Worm (Caenorhabditis elegans) whole organism, L3 larva: Measurements from ENCODE around the gene cutl-12.

ENCODE experiments used
- ZK546.5 ChIP-seq: sonication (generic microtip); optimal IDR thresholded peaks from 2 replicates; lab custom pipeline; 2017; ENCODE audit warnings: missing biosample characterization, missing genetic modification characterization
- lin-39 ChIP-seq: fragments of 150-350 bp; optimal IDR thresholded peaks from 2 replicates; lab custom pipeline; 2018; ENCODE audit warnings: missing biosample characterization, missing genetic modification reagents, missing genetic modification characterization
- mml-1 ChIP-seq: fragments of 150-350 bp; sonication (generic microtip); optimal IDR thresholded peaks from 3 replicates; lab custom pipeline; 2014; ENCODE audit warnings: missing biosample characterization, missing genetic modification characterization
- nhr-11 ChIP-seq: fragments of 150-350 bp; optimal IDR thresholded peaks from 2 replicates; lab custom pipeline; 2014; ENCODE audit warnings: missing biosample characterization, missing genetic modification characterization
- nhr-23 ChIP-seq: fragments of 150-350 bp; optimal IDR thresholded peaks from 2 replicates; lab custom pipeline; 2014; ENCODE audit warnings: missing biosample characterization, missing genetic modification reagents, missing genetic modification characterization
- unc-39 ChIP-seq: sonication (generic microtip); optimal IDR thresholded peaks from 4 replicates; lab custom pipeline; 2017; ENCODE audit warnings: missing biosample characterization, missing genetic modification characterization

DNA sequence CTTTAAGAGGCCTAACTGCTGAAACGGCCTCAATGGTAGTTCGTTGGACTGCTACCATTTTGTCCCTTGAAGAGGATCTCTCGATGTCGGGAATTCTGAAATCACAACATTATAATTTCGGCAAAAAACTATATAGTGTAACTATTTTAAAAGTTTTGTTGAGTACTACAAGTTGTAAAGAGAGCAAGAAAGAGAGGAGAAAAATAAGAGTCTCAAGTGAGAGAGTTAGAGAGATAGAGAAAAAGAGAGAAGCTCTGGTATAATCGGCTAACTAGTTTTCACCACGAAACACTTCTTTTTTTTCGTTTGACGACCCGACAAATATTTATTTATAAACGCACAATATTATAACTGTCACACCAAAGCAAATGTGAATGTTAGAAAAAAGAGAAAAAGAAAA, 3.3 kb upstream of the cutl-12 start, which contains the start of gene vab-9:
- TF ChIP-seq mml-1 (no peak), nhr-11 (tag; lab: Kevin White, UChicago) (no peak), lin-39 (tag; lab: Kevin White, UChicago) (no peak), nhr-23 (tag; lab: Kevin White, UChicago) (no peak), unc-39 (tag; lab: Kevin White, UChicago) (no peak), ZK546.5 (tag; lab: Kevin White, UChicago) (no peak)
